Worm (Caenorhabditis elegans) whole organism, early embryonic: ENCODE data around the gene sri-27.

Source experiments
- F13C5.2 ChIP-seq: sonication (generic microtip); optimal IDR thresholded peaks from 2 replicates; lab custom pipeline; 2017; ENCODE audit warnings: mild to moderate bottlenecking, missing genetic modification characterization, inconsistent platforms, missing compliant biosample characterization
- aly-1 ChIP-seq: sonication (generic microtip); optimal IDR thresholded peaks from 2 replicates; lab custom pipeline; 2016; ENCODE audit warnings: missing genetic modification characterization, missing compliant biosample characterization
- ama-1 ChIP-seq: fragments of 150-350 bp; optimal IDR thresholded peaks from 2 replicates; lab custom pipeline; 2014
- ceh-13 ChIP-seq: fragments of 200-800 bp; sonication (Bioruptor generic); optimal IDR thresholded peaks from 2 replicates; lab custom pipeline; 2018; ENCODE audit warnings: mild to moderate bottlenecking, missing genetic modification characterization, missing compliant biosample characterization
- ets-7 ChIP-seq: sonication (generic microtip); optimal IDR thresholded peaks from 2 replicates; lab custom pipeline; 2016; ENCODE audit warnings: missing genotype, missing genetic modification characterization, missing compliant biosample characterization
- flt-1 ChIP-seq: fragments of 200-800 bp; sonication (Bioruptor generic); IDR thresholded peaks from 2 replicates; pipeline ENCODE4 v1.3.6; 2022; ENCODE audit warnings: missing genetic modification characterization, missing compliant biosample characterization
- hmg-4 ChIP-seq: fragments of 200-800 bp; sonication (Bioruptor generic); optimal IDR thresholded peaks from 2 replicates; lab custom pipeline; 2018; ENCODE audit warnings: mild to moderate bottlenecking, missing genetic modification characterization, missing compliant biosample characterization
- hnd-1 ChIP-seq: sonication (generic microtip); optimal IDR thresholded peaks from 2 replicates; lab custom pipeline; 2016; ENCODE audit warnings: missing genetic modification characterization, missing compliant biosample characterization
- scrt-1 ChIP-seq: fragments of 200-800 bp; sonication (Bioruptor generic); IDR thresholded peaks from 2 replicates; pipeline ENCODE4 v1.3.6; 2022; ENCODE audit warnings: missing genetic modification characterization, missing compliant biosample characterization
- sea-1 ChIP-seq: fragments of 200-800 bp; sonication (Bioruptor generic); conservative IDR thresholded peaks from 2 replicates; pipeline ENCODE4 v1.3.6; 2022; ENCODE audit warnings: missing genetic modification characterization, missing compliant biosample characterization
- tbx-11 ChIP-seq: fragments of 200-800 bp; sonication (Bioruptor generic); IDR thresholded peaks from 2 replicates; pipeline ENCODE4 v1.3.6; 2022; ENCODE audit warnings: missing genetic modification characterization, missing compliant biosample characterization
- tbx-37 ChIP-seq: fragments of 200-800 bp; sonication (Bioruptor generic); conservative IDR thresholded peaks from 2 replicates; pipeline ENCODE4 v1.3.6; 2022; ENCODE audit warnings: missing genetic modification reagents, missing genetic modification characterization, missing compliant biosample characterization

DNA sequence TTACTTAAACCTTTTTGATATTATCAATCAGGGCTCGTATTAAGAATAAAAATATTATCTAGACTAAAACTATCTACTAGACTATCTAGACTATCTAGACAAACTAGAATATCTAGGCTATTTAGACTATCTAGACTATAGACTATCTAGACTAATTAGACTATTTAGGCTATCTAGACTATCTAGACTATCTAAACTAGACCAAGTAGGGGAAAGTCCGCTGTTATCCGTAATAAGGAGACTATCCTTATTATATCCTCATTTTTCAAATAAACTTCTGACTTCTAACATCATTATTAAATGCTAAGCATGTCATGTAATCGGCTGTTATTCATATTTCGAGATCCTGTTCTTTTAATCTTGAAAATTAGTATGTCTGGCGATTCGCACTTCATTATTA lies 3.5 kb upstream of the sri-27 start, which contains the start of gene srw-101:
- TF ChIP-seq ama-1 (lab: Kevin White, UChicago), result no peak
- no peak for TF ChIP-seq tbx-37
- TF ChIP-seq hnd-1 (tag; lab: Kevin White, UChicago), result no peak
- no peak for TF ChIP-seq flt-1 (GFP tag; lab: Robert Waterston, UW)
- no peak for TF ChIP-seq sea-1 (GFP tag; lab: Robert Waterston, UW)
- TF ChIP-seq ceh-13 (GFP tag; lab: Kevin White, UChicago), result no peak
- no peak for TF ChIP-seq ets-7 (tag; lab: Kevin White, UChicago)
- no peak for TF ChIP-seq F13C5.2 (tag; lab: Kevin White, UChicago)
- TF ChIP-seq aly-1 (tag; lab: Kevin White, UChicago), result no peak
- no peak for TF ChIP-seq scrt-1 (GFP tag; lab: Robert Waterston, UW)
- TF ChIP-seq hmg-4, result no peak
- no peak for TF ChIP-seq tbx-11
